Worm (Caenorhabditis elegans): ENCODE measurements around the gene sfxn-1.1.

- no peak for TF ChIP-seq tbx-2 (tag; optimal IDR thresholded peaks at IDR 0.05)
- TF ChIP-seq fkh-10 (GFP tag; optimal IDR thresholded peaks at IDR 0.05): no peak
- TF ChIP-seq mdl-1 (tag; optimal IDR thresholded peaks at IDR 0.05): no peak
- no peak for TF ChIP-seq ets-5 (GFP tag; IDR thresholded peaks at IDR 0.05)
- no peak for TF ChIP-seq egl-27 (tag; optimal IDR thresholded peaks at IDR 0.05)
- no peak for TF ChIP-seq ceh-82 (tag; optimal IDR thresholded peaks at IDR 0.05)
- no peak for TF ChIP-seq C34B4.2 (tag; optimal IDR thresholded peaks at IDR 0.05)
- TF ChIP-seq nhr-76 (tag; optimal IDR thresholded peaks at IDR 0.05): no peak
These were observed 48.7 kb downstream of the sfxn-1.1 start, which contains the start of gene T19H5.6 for ce11 chrII:9470027-9470426.
